Worm (Caenorhabditis elegans): ENCODE data around the gene sbt-1.

DNA sequence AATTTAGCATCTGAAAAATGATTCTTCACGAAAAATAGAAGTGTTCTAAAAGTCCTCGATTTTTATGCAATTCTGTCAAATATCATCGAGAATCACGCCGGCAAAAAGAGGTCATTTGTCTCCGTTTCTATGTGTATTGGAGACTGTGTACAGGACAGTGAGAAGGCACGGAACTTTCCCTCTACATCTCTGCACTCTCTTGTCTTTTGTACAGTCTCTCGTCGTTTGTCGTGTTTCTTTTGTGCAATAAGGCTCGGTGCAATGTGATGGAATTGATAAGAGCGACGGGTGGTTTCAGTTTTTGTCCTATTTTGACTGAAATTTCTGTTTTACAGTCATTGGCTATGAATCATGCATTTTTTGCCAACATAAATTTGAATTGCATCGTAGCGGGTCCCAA, 3.2 kb upstream of the sbt-1 start:
- TF ChIP-seq ama-1 (optimal IDR thresholded peaks at IDR 0.05), result no peak
- TF ChIP-seq lsy-2 (tag; optimal IDR thresholded peaks at IDR 0.05), result no peak
- TF ChIP-seq sma-9 (GFP tag; optimal IDR thresholded peaks at IDR 0.05), result peak; percentile 62
- TF ChIP-seq sma-9 (tag; optimal IDR thresholded peaks at IDR 0.05), result no peak
- no peak for TF ChIP-seq mdl-1 (tag; optimal IDR thresholded peaks at IDR 0.05)
- TF ChIP-seq fos-1 (tag; optimal IDR thresholded peaks at IDR 0.05), result peak; percentile 93
- no peak for TF ChIP-seq nhr-25 (tag; optimal IDR thresholded peaks at IDR 0.05)
- TF ChIP-seq lin-39 (tag; optimal IDR thresholded peaks at IDR 0.05), result no peak
- no peak for TF ChIP-seq peb-1 (tag; optimal IDR thresholded peaks at IDR 0.05)
- no peak for TF ChIP-seq ZK546.5 (tag; optimal IDR thresholded peaks at IDR 0.05)
- TF ChIP-seq snpc-4 (tag; optimal IDR thresholded peaks at IDR 0.05), result no peak
- no peak for TF ChIP-seq zag-1 (tag; optimal IDR thresholded peaks at IDR 0.05)
- no peak for TF ChIP-seq nhr-11 (tag; optimal IDR thresholded peaks at IDR 0.05)
- no peak for TF ChIP-seq aly-2 (tag; optimal IDR thresholded peaks at IDR 0.05)
- no peak for TF ChIP-seq unc-39 (tag; optimal IDR thresholded peaks at IDR 0.05)
